Fruit fly (Drosophila melanogaster) Kc167 (cell line): Measurements from ENCODE around the gene Dhc64C.

ENCODE experiments used
- Myc ChIP-seq: fragments of >200 bp; optimal IDR thresholded peaks from 2 replicates; lab custom pipeline; 2017; ENCODE audit warnings: missing external identifiers
- Sin3A ChIP-seq: fragments of >200 bp; optimal IDR thresholded peaks from 2 replicates; lab custom pipeline; 2018; ENCODE audit warnings: missing external identifiers
- h ChIP-seq: fragments of >200 bp; optimal IDR thresholded peaks from 3 replicates; lab custom pipeline; 2018; ENCODE audit warnings: missing external identifiers
- insv ChIP-seq: fragments of >200 bp; optimal IDR thresholded peaks from 3 replicates; lab custom pipeline; 2018; ENCODE audit warnings: missing external identifiers
- psq ChIP-seq: fragments of >200 bp; optimal IDR thresholded peaks from 2 replicates; lab custom pipeline; 2017; ENCODE audit warnings: missing external identifiers
- ttk ChIP-seq: sonication (Bioruptor generic); optimal IDR thresholded peaks from 2 replicates; lab custom pipeline; 2017; ENCODE audit warnings: missing external identifiers

Gene Dhc64C

dm6 chr3L:4825584-4825983, at the start of gene Dhc64C, which contains the start of gene LeuRS-m:
Gene Dhc64C (minus strand): TSS chr3L:4825687.
Gene LeuRS-m (plus strand): TSS chr3L:4825853.
- TF ChIP-seq insv (lab: Kevin White, UChicago), result no peak
- no peak for TF ChIP-seq Myc (lab: Kevin White, UChicago)
- no peak for TF ChIP-seq Sin3A (lab: Kevin White, UChicago)
- TF ChIP-seq ttk (lab: Kevin White, UChicago), result no peak
- no peak for TF ChIP-seq h (lab: Kevin White, UChicago)
- no peak for TF ChIP-seq psq

DNA sequence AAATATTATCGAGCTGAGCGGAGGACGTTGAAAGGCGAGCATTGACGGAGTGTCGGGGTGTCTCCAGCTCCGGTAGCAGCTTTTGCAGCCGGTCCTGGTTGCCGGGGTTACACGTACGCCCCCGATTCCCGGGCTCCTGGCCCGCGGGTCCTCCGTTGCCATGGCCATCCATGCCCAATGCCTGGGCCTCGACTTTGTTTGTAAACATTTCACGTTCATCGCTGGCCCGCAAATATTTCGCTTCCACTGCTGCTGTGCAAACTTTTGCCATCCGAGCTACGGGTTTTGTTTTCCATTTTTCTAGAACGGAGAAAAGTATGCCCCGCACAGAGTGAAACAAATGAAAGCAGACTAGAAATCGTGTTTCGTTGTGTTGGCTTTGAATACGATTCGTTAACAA, 35.5 kb upstream of the Dhc64C start, which contains the start of gene Dnah3:
Gene Dnah3, plus strand, starts transcription at position 301 of the 400 bp plus-strand sequence.
- TF ChIP-seq h (lab: Kevin White, UChicago) (no peak), Sin3A (lab: Kevin White, UChicago) (no peak), insv (lab: Kevin White, UChicago) (no peak), ttk (lab: Kevin White, UChicago) (no peak), psq (no peak), Myc (lab: Kevin White, UChicago) (no peak)

dm6 chr3L:4860370-4860769, 34.9 kb upstream of the Dhc64C start, which contains the start of gene CG32235:
Gene CG32235 (minus strand): TSS chr3L:4860470.
- TF ChIP-seq h (lab: Kevin White, UChicago) (no peak), Sin3A (lab: Kevin White, UChicago) (no peak), insv (lab: Kevin White, UChicago) (no peak), Myc (lab: Kevin White, UChicago) (no peak), ttk (lab: Kevin White, UChicago) (no peak), psq (no peak)

DNA sequence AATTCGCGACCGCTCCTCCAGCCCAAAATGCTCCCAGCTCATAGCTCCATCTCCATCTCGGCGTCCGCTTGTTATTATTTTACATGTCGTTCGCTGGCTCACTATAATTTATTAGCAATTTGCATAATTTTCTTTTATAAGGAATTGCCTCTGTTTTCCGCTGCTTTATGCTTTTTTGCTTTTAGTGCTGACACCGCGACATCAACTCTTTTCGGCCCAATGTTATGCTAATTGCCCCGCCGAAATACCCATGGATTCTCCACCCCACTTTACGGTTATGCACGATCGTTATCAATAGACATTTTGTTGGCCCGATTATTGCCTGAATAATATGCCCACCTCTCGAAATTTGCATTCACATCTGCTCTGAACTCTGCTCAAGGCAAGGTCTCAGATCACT, 29.7 kb upstream of the Dhc64C start:
- TF ChIP-seq psq (no peak), h (lab: Kevin White, UChicago) (no peak), ttk (lab: Kevin White, UChicago) (no peak), Sin3A (lab: Kevin White, UChicago) (no peak), insv (lab: Kevin White, UChicago) (no peak), Myc (lab: Kevin White, UChicago) (no peak)

DNA sequence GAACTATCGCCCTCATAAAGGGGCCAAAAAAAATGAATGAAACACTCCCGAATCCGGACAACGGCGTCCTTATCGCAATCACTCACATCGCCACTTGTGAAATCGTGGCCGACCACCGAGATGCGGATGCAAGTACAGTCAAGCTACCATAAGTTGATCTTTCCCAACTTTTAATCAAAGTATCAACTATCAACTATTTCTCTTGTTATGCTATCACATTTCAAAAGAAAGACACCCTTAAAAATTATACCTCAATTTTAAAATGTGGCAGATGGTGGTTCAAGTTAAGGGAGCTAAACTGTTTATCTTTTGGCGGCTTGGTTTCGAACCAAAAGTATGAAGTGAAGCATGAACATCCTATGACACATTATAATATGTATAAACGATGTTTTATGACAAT, 28.7 kb upstream of the Dhc64C start:
- no peak for TF ChIP-seq psq
- TF ChIP-seq h (lab: Kevin White, UChicago), result no peak
- no peak for TF ChIP-seq insv (lab: Kevin White, UChicago)
- TF ChIP-seq ttk (lab: Kevin White, UChicago), result no peak

DNA sequence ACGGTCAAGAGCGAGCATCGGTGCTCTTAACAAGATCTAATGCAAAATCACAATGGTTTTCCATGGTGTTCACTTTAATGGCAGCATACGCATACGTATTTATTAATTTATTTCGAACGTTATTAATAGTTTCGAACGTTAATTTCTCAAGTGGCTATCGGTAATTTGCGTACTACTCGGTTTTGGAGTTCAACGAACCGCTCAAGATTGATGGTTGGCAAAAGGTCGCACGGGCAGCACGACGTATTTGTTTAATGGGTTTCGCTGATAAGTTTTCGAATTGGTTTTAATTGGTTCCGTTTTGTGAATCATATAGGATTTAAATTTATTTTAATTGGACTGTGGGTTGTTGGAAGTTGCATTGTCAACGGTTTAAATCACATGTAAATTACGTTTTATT, 27.6 kb upstream of the Dhc64C start:
- TF ChIP-seq h (lab: Kevin White, UChicago), result no peak
- no peak for TF ChIP-seq Myc (lab: Kevin White, UChicago)
- TF ChIP-seq Sin3A (lab: Kevin White, UChicago), result no peak
- no peak for TF ChIP-seq psq
- no peak for TF ChIP-seq insv (lab: Kevin White, UChicago)
- no peak for TF ChIP-seq ttk (lab: Kevin White, UChicago)

- no peak for TF ChIP-seq h (lab: Kevin White, UChicago)
- TF ChIP-seq ttk (lab: Kevin White, UChicago), result no peak
- TF ChIP-seq Sin3A (lab: Kevin White, UChicago), result no peak
- no peak for TF ChIP-seq psq
- TF ChIP-seq Myc (lab: Kevin White, UChicago), result no peak
- no peak for TF ChIP-seq insv (lab: Kevin White, UChicago)
Measured at dm6 chr3L:4852411-4853050, 27.0 kb upstream of the Dhc64C start, which contains the start of gene CG32237. Gene CG32237 (minus strand): TSS chr3L:4852461.

DNA sequence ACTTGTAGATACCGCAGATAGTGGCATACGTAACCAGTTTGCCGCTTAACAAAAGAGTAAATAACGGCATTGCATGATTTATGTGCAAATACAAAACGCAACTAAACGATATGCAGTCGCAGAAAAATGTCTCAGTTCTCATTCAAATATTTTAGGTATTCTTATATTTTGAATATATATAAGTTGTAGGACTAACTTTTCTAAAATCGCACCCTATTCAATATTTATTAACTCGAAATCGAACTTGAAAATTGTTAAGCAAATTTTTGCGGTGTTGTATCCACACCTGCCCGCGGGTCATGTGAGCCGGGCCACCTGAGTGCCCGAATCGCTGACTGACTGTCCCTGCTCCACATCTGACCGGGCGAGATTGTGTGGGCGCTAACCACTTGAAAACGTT, 22.6 kb upstream of the Dhc64C start:
- TF ChIP-seq h (lab: Kevin White, UChicago) (no peak), ttk (lab: Kevin White, UChicago) (no peak), insv (lab: Kevin White, UChicago) (no peak), Myc (lab: Kevin White, UChicago) (no peak), psq (no peak), Sin3A (lab: Kevin White, UChicago) (no peak)

dm6 chr3L:4844792-4845191, 19.3 kb upstream of the Dhc64C start:
- TF ChIP-seq Myc (lab: Kevin White, UChicago) (no peak), insv (lab: Kevin White, UChicago) (no peak), h (lab: Kevin White, UChicago) (no peak), Sin3A (lab: Kevin White, UChicago) (no peak), psq (no peak)

DNA sequence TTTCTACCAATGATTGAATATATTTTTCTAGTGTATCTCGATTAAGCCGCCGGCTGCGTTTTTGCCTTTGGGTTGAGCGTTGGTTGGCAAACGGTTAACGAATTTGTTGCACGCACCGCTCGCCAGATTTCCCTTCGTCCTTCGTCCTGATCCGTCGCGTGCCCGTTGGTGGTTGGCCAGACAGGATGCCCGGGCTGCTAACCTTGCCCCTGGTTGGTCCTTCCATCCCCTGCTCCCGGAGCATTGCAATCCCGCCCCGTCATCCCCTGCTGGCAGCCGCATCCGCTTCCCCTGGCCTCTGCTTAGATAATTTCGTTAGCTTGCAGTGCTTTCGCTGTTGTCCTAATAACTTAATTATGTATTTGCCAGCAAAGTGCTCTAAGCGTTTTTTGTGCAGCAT, 17.9 kb upstream of the Dhc64C start:
- TF ChIP-seq h (lab: Kevin White, UChicago) (no peak), psq (no peak), ttk (lab: Kevin White, UChicago) (no peak), Myc (lab: Kevin White, UChicago) (no peak), Sin3A (lab: Kevin White, UChicago) (no peak), insv (lab: Kevin White, UChicago) (no peak)

DNA sequence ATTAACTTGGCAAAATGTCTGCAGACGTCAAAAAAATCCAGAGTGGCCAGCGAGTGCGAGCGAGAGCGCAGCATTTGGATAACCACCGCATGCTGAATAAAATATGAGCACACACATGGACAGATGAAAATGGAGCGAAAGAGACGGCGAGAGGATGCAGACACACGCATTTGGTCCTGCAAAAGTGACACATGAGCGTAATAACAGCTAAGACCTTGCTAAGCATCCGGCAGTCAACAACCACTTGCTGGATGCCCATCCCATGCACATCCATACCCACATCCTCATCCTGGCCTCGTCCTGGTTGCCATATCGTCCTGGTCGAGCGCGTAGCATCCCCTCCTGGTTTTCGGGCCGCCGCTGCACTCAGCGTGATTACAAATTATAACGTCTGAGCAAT, 17.2 kb upstream of the Dhc64C start:
- TF ChIP-seq psq (no peak), insv (lab: Kevin White, UChicago) (no peak), Sin3A (lab: Kevin White, UChicago) (no peak), ttk (lab: Kevin White, UChicago) (no peak), Myc (lab: Kevin White, UChicago) (no peak), h (lab: Kevin White, UChicago) (no peak)
